Worm (Caenorhabditis elegans) whole organism, L1 larva: ENCODE results near the gene vps-2.

Experiments used
- C34B4.2 ChIP-seq: sonication (generic microtip); optimal IDR thresholded peaks from 2 replicates; lab custom pipeline; 2017; ENCODE audit warnings: mild to moderate bottlenecking, missing genetic modification characterization, missing compliant biosample characterization
- ceh-63 ChIP-seq: fragments of 200-800 bp; sonication (Bioruptor generic); optimal IDR thresholded peaks from 2 replicates; lab custom pipeline; 2018; ENCODE audit warnings: mild to moderate bottlenecking, missing genetic modification characterization, missing compliant biosample characterization
- fkh-4 ChIP-seq: sonication (generic microtip); optimal IDR thresholded peaks from 2 replicates; lab custom pipeline; 2016; ENCODE audit warnings: missing compliant biosample characterization, missing genetic modification characterization, borderline replicate concordance
- lin-39 ChIP-seq: fragments of 150-350 bp; optimal IDR thresholded peaks from 2 replicates; lab custom pipeline; 2014; ENCODE audit warnings: missing biosample characterization, missing genetic modification reagents, missing genetic modification characterization
- nhr-76 ChIP-seq: sonication (generic microtip); optimal IDR thresholded peaks from 2 replicates; lab custom pipeline; 2017; ENCODE audit warnings: missing biosample characterization, missing genetic modification characterization
- pag-3 ChIP-seq: sonication (generic microtip); optimal IDR thresholded peaks from 2 replicates; lab custom pipeline; 2017; ENCODE audit warnings: missing genetic modification characterization, mild to moderate bottlenecking, missing compliant biosample characterization, antibody characterized with exemption, borderline replicate concordance; ENCODE audit not compliant: insufficient read depth
- pqm-1 ChIP-seq: sonication (generic microtip); optimal IDR thresholded peaks from 3 replicates; lab custom pipeline; 2017; ENCODE audit warnings: missing biosample characterization, missing genetic modification characterization
- tlp-1 ChIP-seq: fragments of 150-350 bp; optimal IDR thresholded peaks from 2 replicates; lab custom pipeline; 2014; ENCODE audit warnings: missing biosample characterization, missing genetic modification characterization

DNA sequence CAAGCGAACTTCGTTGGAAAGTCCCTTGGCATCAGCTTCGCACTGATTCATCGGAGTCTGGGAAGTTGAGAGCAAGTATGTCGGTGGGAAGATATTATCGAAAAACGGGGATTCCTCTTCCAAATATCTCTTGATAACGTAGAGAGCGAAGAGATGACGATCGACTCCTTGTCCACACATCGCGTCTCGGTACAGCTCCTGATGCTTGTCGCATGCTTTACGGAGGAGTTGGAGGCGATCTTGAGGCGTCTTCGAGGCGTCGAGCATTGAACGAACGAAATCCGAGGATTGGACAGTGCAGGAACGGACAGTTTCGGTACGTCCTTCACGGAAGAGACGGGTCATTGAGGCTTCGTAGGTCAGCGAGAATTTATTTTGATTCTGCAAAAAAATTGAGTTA, 21.5 kb upstream of the vps-2 start:
- TF ChIP-seq lin-39 (tag; lab: Kevin White, UChicago) (no peak), pqm-1 (tag; lab: Kevin White, UChicago) (no peak), pag-3 (tag; lab: Kevin White, UChicago) (no peak), C34B4.2 (tag; lab: Kevin White, UChicago) (no peak), ceh-63 (GFP tag; lab: Kevin White, UChicago) (no peak), nhr-76 (tag; lab: Kevin White, UChicago) (no peak), fkh-4 (tag; lab: Kevin White, UChicago) (no peak), tlp-1 (tag; lab: Kevin White, UChicago) (no peak)
